Fruit fly (Drosophila melanogaster): Measurements from ENCODE around the gene CG3349.
A peak's percentile ranks its signal among the peaks of the same experiment; 100 is the strongest.

CG3349 gene

dm6 chr3L:14964862-14965261 is 14.6 kb upstream of the CG3349 start:
- TF ChIP-seq Dfd (GFP tag; optimal IDR thresholded peaks at IDR 0.05) (no peak), Vsx2 (GFP tag; optimal IDR thresholded peaks at IDR 0.05; ENCODE audit: partially characterized antibody) (no peak), GATAd (GFP tag; optimal IDR thresholded peaks at IDR 0.05) (no peak)

- TF ChIP-seq br (GFP tag; optimal IDR thresholded peaks at IDR 0.05) (no peak), Dif (GFP tag; optimal IDR thresholded peaks at IDR 0.05; ENCODE audit: partially characterized antibody) (no peak)
Observed at dm6 chr3L:14966199-14966858, 13.1 kb upstream of the CG3349 start.

dm6 chr3L:14967691-14968538 is 11.5 kb upstream of the CG3349 start:
- TF ChIP-seq usp (GFP tag; optimal IDR thresholded peaks at IDR 0.05): no peak

dm6 chr3L:14968553-14968952 is 10.9 kb upstream of the CG3349 start:
- TF ChIP-seq lola (GFP tag; optimal IDR thresholded peaks at IDR 0.05) (no peak), jim (GFP tag; optimal IDR thresholded peaks at IDR 0.05) (no peak), psq (GFP tag; optimal IDR thresholded peaks at IDR 0.05) (no peak), tai (GFP tag; optimal IDR thresholded peaks at IDR 0.05) (no peak), sage (GFP tag; optimal IDR thresholded peaks at IDR 0.05) (no peak), OdsH (GFP tag; optimal IDR thresholded peaks at IDR 0.05) (no peak), Jra (GFP tag; optimal IDR thresholded peaks at IDR 0.05) (no peak), CG9705 (GFP tag; optimal IDR thresholded peaks at IDR 0.05) (no peak), GATAd (GFP tag; optimal IDR thresholded peaks at IDR 0.05) (no peak), Hr83 (GFP tag; optimal IDR thresholded peaks at IDR 0.05; ENCODE audit: poor library complexity, severe bottlenecking) (no peak), CrebA (GFP tag; optimal IDR thresholded peaks at IDR 0.05; ENCODE audit: borderline replicate concordance) (no peak), brk (GFP tag; optimal IDR thresholded peaks at IDR 0.05) (no peak), Mio (GFP tag; optimal IDR thresholded peaks at IDR 0.05) (no peak), rgr (GFP tag; optimal IDR thresholded peaks at IDR 0.05) (no peak), Rel (GFP tag; optimal IDR thresholded peaks at IDR 0.05) (no peak), Rel (tag; optimal IDR thresholded peaks at IDR 0.05) (no peak), Hnf4 (GFP tag; optimal IDR thresholded peaks at IDR 0.05) (no peak), foxo (GFP tag; optimal IDR thresholded peaks at IDR 0.05) (no peak), Hr78 (GFP tag; optimal IDR thresholded peaks at IDR 0.05) (no peak)

- no peak for TF ChIP-seq tai (GFP tag; optimal IDR thresholded peaks at IDR 0.05)
- no peak for TF ChIP-seq Dfd (GFP tag; optimal IDR thresholded peaks at IDR 0.05)
- peak; percentile 26 for TF ChIP-seq h (GFP tag; optimal IDR thresholded peaks at IDR 0.05)
- no peak for TF ChIP-seq pan (optimal IDR thresholded peaks at IDR 0.05)
- no peak for TF ChIP-seq br (GFP tag; optimal IDR thresholded peaks at IDR 0.05)
- no peak for TF ChIP-seq Jra (GFP tag; optimal IDR thresholded peaks at IDR 0.05)
- no peak for TF ChIP-seq Rel (GFP tag; optimal IDR thresholded peaks at IDR 0.05)
- TF ChIP-seq Rel (tag; optimal IDR thresholded peaks at IDR 0.05): no peak
- no peak for TF ChIP-seq CG32264 (GFP tag; optimal IDR thresholded peaks at IDR 0.05)
- peak; percentile 56 for TF ChIP-seq Dif (GFP tag; optimal IDR thresholded peaks at IDR 0.05; ENCODE audit: partially characterized antibody)
- TF ChIP-seq N (GFP tag; optimal IDR thresholded peaks at IDR 0.05): no peak
- no peak for TF ChIP-seq HLH106 (tag; optimal IDR thresholded peaks at IDR 0.05)
- TF ChIP-seq sv (GFP tag; optimal IDR thresholded peaks at IDR 0.05): no peak
- TF ChIP-seq sage (GFP tag; optimal IDR thresholded peaks at IDR 0.05): no peak
- TF ChIP-seq Abd-B (GFP tag; optimal IDR thresholded peaks at IDR 0.05): no peak
- peak; percentile 56 for TF ChIP-seq Vsx2 (GFP tag; optimal IDR thresholded peaks at IDR 0.05; ENCODE audit: partially characterized antibody)
- TF ChIP-seq Hr78 (GFP tag; optimal IDR thresholded peaks at IDR 0.05): no peak
- TF ChIP-seq Myc (optimal IDR thresholded peaks at IDR 0.05): no peak
- no peak for TF ChIP-seq dsf (GFP tag; optimal IDR thresholded peaks at IDR 0.05; ENCODE audit: borderline replicate concordance)
- no peak for TF ChIP-seq foxo (GFP tag; optimal IDR thresholded peaks at IDR 0.05)
- peak; percentile 16 for TF ChIP-seq woc (GFP tag; optimal IDR thresholded peaks at IDR 0.05)
- no peak for TF ChIP-seq Sp1 (GFP tag; optimal IDR thresholded peaks at IDR 0.05)
- peak in 1 of 2 experiments; percentile 59 for TF ChIP-seq dl (GFP tag; optimal IDR thresholded peaks at IDR 0.05; ENCODE audit: insufficient read depth in 1 of 2, partially characterized antibody in 2 of 2)
- TF ChIP-seq CG9705 (GFP tag; optimal IDR thresholded peaks at IDR 0.05): no peak
- TF ChIP-seq brk (GFP tag; optimal IDR thresholded peaks at IDR 0.05): no peak
- no peak for TF ChIP-seq OdsH (GFP tag; optimal IDR thresholded peaks at IDR 0.05)
- TF ChIP-seq GATAd (GFP tag; optimal IDR thresholded peaks at IDR 0.05): no peak
- no peak for TF ChIP-seq dmrt93B (GFP tag; optimal IDR thresholded peaks at IDR 0.05)
- no peak for TF ChIP-seq Hr83 (GFP tag; optimal IDR thresholded peaks at IDR 0.05; ENCODE audit: poor library complexity, severe bottlenecking)
- peak; percentile 14 for TF ChIP-seq Hnf4 (GFP tag; optimal IDR thresholded peaks at IDR 0.05)
- no peak for TF ChIP-seq psq (GFP tag; optimal IDR thresholded peaks at IDR 0.05)
- TF ChIP-seq lola (GFP tag; optimal IDR thresholded peaks at IDR 0.05): no peak
- no peak for TF ChIP-seq Mio (GFP tag; optimal IDR thresholded peaks at IDR 0.05)
- no peak for TF ChIP-seq CrebA (GFP tag; optimal IDR thresholded peaks at IDR 0.05; ENCODE audit: borderline replicate concordance)
Observed at dm6 chr3L:14969171-14969570, 10.2 kb upstream of the CG3349 start, which contains the start of gene Tom. Gene Tom, plus strand, starts transcription at chr3L:14969344.
